Fruit fly (Drosophila melanogaster) whole organism, prepupa: ENCODE results near the gene RanGAP.

Experiments
- Blimp-1 ChIP-seq: fragments of 200-800 bp; sonication (Bioruptor generic); optimal IDR thresholded peaks from 3 replicates; lab custom pipeline; 2017; ENCODE audit warnings: missing biosample characterization, missing genetic modification characterization, mild to moderate bottlenecking, moderate library complexity, missing genetic modification reagents
- CG10631 ChIP-seq: fragments of 200-800 bp; sonication (Bioruptor generic); optimal IDR thresholded peaks from 2 replicates; lab custom pipeline; 2016; ENCODE audit warnings: missing biosample characterization, missing genetic modification characterization
- CG10669 ChIP-seq: fragments of 200-800 bp; sonication (Bioruptor generic); optimal IDR thresholded peaks from 3 replicates; lab custom pipeline; 2018; ENCODE audit warnings: missing biosample characterization, mild to moderate bottlenecking, missing genetic modification characterization, moderate library complexity
- CG11294 ChIP-seq: fragments of 200-800 bp; sonication (Bioruptor generic); IDR thresholded peaks from 2 replicates; pipeline ENCODE4 v1.3.6; 2022; ENCODE audit warnings: missing biosample characterization, missing genetic modification characterization
- CG15336 ChIP-seq: fragments of 200-800 bp; sonication (Bioruptor generic); IDR thresholded peaks from 2 replicates; pipeline ENCODE4 v1.3.6; 2022; ENCODE audit warnings: missing biosample characterization, missing genetic modification characterization
- CG16779 ChIP-seq: fragments of 200-800 bp; sonication (Bioruptor generic); optimal IDR thresholded peaks from 3 replicates; lab custom pipeline; 2017; ENCODE audit warnings: missing biosample characterization, mild to moderate bottlenecking, missing genetic modification characterization
- CG3032 ChIP-seq: fragments of 200-800 bp; optimal IDR thresholded peaks from 2 replicates; lab custom pipeline; 2019; ENCODE audit warnings: missing biosample characterization, mild to moderate bottlenecking, missing genetic modification characterization, moderate library complexity
- CG31627 ChIP-seq: fragments of 200-800 bp; sonication (Bioruptor generic); optimal IDR thresholded peaks from 3 replicates; lab custom pipeline; 2016; ENCODE audit warnings: missing biosample characterization, missing genetic modification characterization
- CG32006 ChIP-seq: fragments of 200-800 bp; sonication (Bioruptor generic); optimal IDR thresholded peaks from 3 replicates; lab custom pipeline; 2017; ENCODE audit warnings: missing biosample characterization, mild to moderate bottlenecking, missing genetic modification characterization
- CG3919 ChIP-seq: fragments of 200-800 bp; sonication (Bioruptor generic); optimal IDR thresholded peaks from 3 replicates; lab custom pipeline; 2016; ENCODE audit warnings: missing biosample characterization, missing genetic modification characterization
- CG6163 ChIP-seq: fragments of 200-800 bp; sonication (Bioruptor generic); IDR thresholded peaks from 3 replicates; pipeline ENCODE4 v1.3.6; 2022; ENCODE audit warnings: missing biosample characterization, missing genetic modification characterization
- CG6792 ChIP-seq: fragments of 200-800 bp; sonication (Bioruptor generic); optimal IDR thresholded peaks from 3 replicates; lab custom pipeline; 2016; ENCODE audit warnings: missing biosample characterization, missing genetic modification characterization
- CG6808 ChIP-seq: fragments of 200-800 bp; sonication (Bioruptor generic); optimal IDR thresholded peaks from 3 replicates; lab custom pipeline; 2017; ENCODE audit warnings: missing biosample characterization, missing genetic modification characterization, mild to moderate bottlenecking, moderate library complexity, missing genetic modification reagents
- CG6854 ChIP-seq: fragments of 200-800 bp; sonication (Bioruptor generic); optimal IDR thresholded peaks from 2 replicates; lab custom pipeline; 2017; ENCODE audit warnings: missing biosample characterization, mild to moderate bottlenecking, missing genetic modification characterization
- CG8119 ChIP-seq: fragments of 200-800 bp; sonication (Bioruptor generic); IDR thresholded peaks from 3 replicates; pipeline ENCODE4 v1.3.6; 2022; ENCODE audit warnings: missing biosample characterization, missing genetic modification characterization
- CG8632 ChIP-seq: fragments of 200-800 bp; sonication (Bioruptor generic); optimal IDR thresholded peaks from 3 replicates; lab custom pipeline; 2016; ENCODE audit warnings: missing biosample characterization, missing genetic modification characterization
- CG9139 ChIP-seq: fragments of 200-800 bp; sonication (Bioruptor generic); optimal IDR thresholded peaks from 3 replicates; lab custom pipeline; 2017; ENCODE audit warnings: missing biosample characterization, mild to moderate bottlenecking, missing genetic modification characterization
- Eip78C ChIP-seq: fragments of 200-800 bp; sonication (Bioruptor generic); peaks from one replicate; lab custom pipeline; 2016; ENCODE audit warnings: missing biosample characterization, missing genetic modification characterization
- Ets21C ChIP-seq: fragments of 200-800 bp; sonication (Bioruptor generic); optimal IDR thresholded peaks from 3 replicates; lab custom pipeline; 2016; ENCODE audit warnings: missing biosample characterization, missing genetic modification characterization
- Ets96B ChIP-seq: fragments of 200-800 bp; optimal IDR thresholded peaks from 2 replicates; lab custom pipeline; 2019; ENCODE audit warnings: missing biosample characterization, mild to moderate bottlenecking, missing genetic modification characterization, moderate library complexity
- Gug ChIP-seq: fragments of 200-800 bp; sonication (Bioruptor generic); IDR thresholded peaks from 2 replicates; pipeline ENCODE4 v1.3.6; 2022; ENCODE audit warnings: missing biosample characterization, missing genetic modification characterization
- Hr38 ChIP-seq: sonication (Bioruptor generic); optimal IDR thresholded peaks from 2 replicates; lab custom pipeline; 2016; ENCODE audit warnings: missing biosample characterization, missing genetic modification characterization
- Hr4 ChIP-seq: fragments of 200-800 bp; sonication (Bioruptor generic); optimal IDR thresholded peaks from 3 replicates; lab custom pipeline; 2016; ENCODE audit warnings: missing biosample characterization, missing genetic modification characterization
- Lpt ChIP-seq: fragments of 200-800 bp; sonication (Bioruptor generic); optimal IDR thresholded peaks from 3 replicates; lab custom pipeline; 2016; ENCODE audit warnings: missing biosample characterization, missing genetic modification characterization
- Met ChIP-seq: fragments of 200-800 bp; sonication (Bioruptor generic); optimal IDR thresholded peaks from 3 replicates; lab custom pipeline; 2016; ENCODE audit warnings: missing biosample characterization, missing genetic modification characterization
- OdsH ChIP-seq: fragments of 200-800 bp; sonication (Bioruptor generic); optimal IDR thresholded peaks from 3 replicates; lab custom pipeline; 2016; ENCODE audit warnings: missing biosample characterization, missing genetic modification characterization
- Smox ChIP-seq: fragments of 200-800 bp; sonication (Bioruptor generic); optimal IDR thresholded peaks from 3 replicates; lab custom pipeline; 2016; ENCODE audit warnings: missing biosample characterization, missing genetic modification characterization
- Sox102F ChIP-seq: fragments of 200-800 bp; sonication (Bioruptor generic); optimal IDR thresholded peaks from 2 replicates; lab custom pipeline; 2016; ENCODE audit warnings: missing biosample characterization, mild to moderate bottlenecking, missing genetic modification characterization
- Sox15 ChIP-seq: fragments of 200-800 bp; sonication (Bioruptor generic); optimal IDR thresholded peaks from 3 replicates; lab custom pipeline; 2016; ENCODE audit warnings: missing biosample characterization, missing genetic modification characterization
- achi ChIP-seq: fragments of 200-800 bp; sonication (Bioruptor generic); optimal IDR thresholded peaks from 3 replicates; lab custom pipeline; 2016; ENCODE audit warnings: missing biosample characterization, missing genetic modification characterization
- dac ChIP-seq: fragments of 200-800 bp; sonication (Bioruptor generic); optimal IDR thresholded peaks from 2 replicates; lab custom pipeline; 2017; ENCODE audit warnings: missing biosample characterization, mild to moderate bottlenecking, missing genetic modification characterization
- dsx ChIP-seq: fragments of 200-800 bp; optimal IDR thresholded peaks from 3 replicates; lab custom pipeline; 2019; ENCODE audit warnings: missing biosample characterization, mild to moderate bottlenecking, missing genetic modification characterization, moderate library complexity; ENCODE audit not compliant: poor library complexity, severe bottlenecking
- eg ChIP-seq: fragments of 200-800 bp; sonication (Bioruptor generic); IDR thresholded peaks from 3 replicates; pipeline ENCODE4 v1.3.6; 2022; ENCODE audit warnings: missing biosample characterization, missing genetic modification characterization
- esn ChIP-seq: fragments of 200-800 bp; sonication (Bioruptor generic); optimal IDR thresholded peaks from 2 replicates; lab custom pipeline; 2016; ENCODE audit warnings: missing biosample characterization, mild to moderate bottlenecking, missing genetic modification characterization, moderate library complexity
- fd59A ChIP-seq: fragments of 200-800 bp; sonication (Bioruptor generic); optimal IDR thresholded peaks from 2 replicates; lab custom pipeline; 2017; ENCODE audit warnings: missing biosample characterization, mild to moderate bottlenecking, missing genetic modification characterization, missing genetic modification reagents
- fkh ChIP-seq: fragments of 200-800 bp; sonication (Bioruptor generic); optimal IDR thresholded peaks from 3 replicates; lab custom pipeline; 2017; ENCODE audit warnings: missing biosample characterization, mild to moderate bottlenecking, missing genetic modification characterization, moderate library complexity
- lz ChIP-seq: fragments of 200-800 bp; sonication (Bioruptor generic); optimal IDR thresholded peaks from 3 replicates; lab custom pipeline; 2016; ENCODE audit warnings: missing biosample characterization, missing genetic modification characterization
- net ChIP-seq: fragments of 200-800 bp; sonication (Bioruptor generic); optimal IDR thresholded peaks from 3 replicates; lab custom pipeline; 2016; ENCODE audit warnings: missing biosample characterization, missing genetic modification characterization
- pdm3 ChIP-seq: fragments of 200-800 bp; sonication (Bioruptor generic); optimal IDR thresholded peaks from 3 replicates; lab custom pipeline; 2016; ENCODE audit warnings: missing biosample characterization, missing genetic modification characterization
- salr ChIP-seq, 2 experiments: fragments of 200-800 bp; sonication (Bioruptor generic); optimal IDR thresholded peaks; 3 replicates each; lab custom pipeline; 2016 to 2018; ENCODE audit warnings: missing biosample characterization in 2 of 2, missing genetic modification characterization in 2 of 2, mild to moderate bottlenecking in 1 of 2
- ss ChIP-seq, 2 experiments: fragments of 200-800 bp; sonication (Bioruptor generic); optimal IDR thresholded peaks; 2 replicates in 1 of 2; 3 replicates in 1 of 2; lab custom pipeline; 2017 to 2018; ENCODE audit warnings: mild to moderate bottlenecking in 2 of 2, missing biosample characterization in 2 of 2, missing genetic modification characterization in 2 of 2, moderate library complexity in 1 of 2
- svp ChIP-seq: fragments of 200-800 bp; sonication (Bioruptor generic); peaks from one replicate; lab custom pipeline; 2016; ENCODE audit warnings: missing biosample characterization, missing genetic modification characterization
- vri ChIP-seq: fragments of 200-800 bp; sonication (Bioruptor generic); optimal IDR thresholded peaks from 3 replicates; lab custom pipeline; 2016; ENCODE audit warnings: missing biosample characterization, mild to moderate bottlenecking, missing genetic modification characterization

RanGAP gene

DNA sequence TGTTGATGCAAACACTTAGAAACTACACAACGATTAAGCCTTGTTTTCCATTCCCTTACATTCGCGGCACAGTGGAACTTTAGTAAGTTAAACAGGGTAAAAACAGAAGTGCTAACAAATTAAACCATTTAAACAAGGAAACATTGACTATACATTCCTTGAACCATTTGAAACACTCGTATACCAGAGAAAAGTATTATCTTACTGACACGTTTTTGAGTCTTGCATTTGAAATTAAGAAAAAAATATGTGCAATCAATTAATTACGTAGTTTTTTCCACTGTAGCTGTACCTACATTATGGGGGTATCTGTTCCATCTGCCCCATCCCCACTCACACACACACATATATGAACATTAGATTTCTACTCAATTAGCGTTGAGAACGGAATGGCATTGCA lies 8.5 kb upstream of the RanGAP start:
- TF ChIP-seq CG32006 (GFP tag; lab: Kevin White, UChicago), result peak; percentile 57
- no peak for TF ChIP-seq Gug (GFP tag; lab: Robert Waterston, UW)
- TF ChIP-seq eg (GFP tag; lab: Robert Waterston, UW), result 0 out of 3 replicates have a peak, but pooled peaks have one; percentile 33
- TF ChIP-seq fkh, result peak; percentile 8
- no peak for TF ChIP-seq Smox (GFP tag; lab: Kevin White, UChicago)
- peak; percentile 45 for TF ChIP-seq Hr4 (GFP tag; lab: Kevin White, UChicago)
- no peak for TF ChIP-seq svp
- peak; percentile 43; the same call in 1 of the 3 replicates for TF ChIP-seq CG8119
- peak; percentile 53 for TF ChIP-seq CG15336
- no peak for TF ChIP-seq CG6792 (GFP tag; lab: Kevin White, UChicago)
- no peak for TF ChIP-seq Blimp-1
- TF ChIP-seq Eip78C (GFP tag; lab: Kevin White, UChicago), result peak; percentile 66
- peak; percentile 3 for TF ChIP-seq OdsH (GFP tag; lab: Kevin White, UChicago)
- no peak for TF ChIP-seq CG3032
- peak; percentile 6 for TF ChIP-seq Lpt

dm6 chr2L:19434260-19434659 lies 7.5 kb upstream of the RanGAP start:
- peak; percentile 10 for TF ChIP-seq CG16779 (tag; lab: Kevin White, UChicago)
- peak in 1 of 2 experiments; percentile 21 for TF ChIP-seq ss (GFP tag; optimal IDR thresholded peaks at IDR 0.05; lab: Kevin White, UChicago)
- TF ChIP-seq Eip78C (GFP tag; lab: Kevin White, UChicago), result peak; percentile 36
- no peak for TF ChIP-seq pdm3
- TF ChIP-seq fkh, result peak; percentile 91

- peak; percentile 50 for TF ChIP-seq Blimp-1
- no peak for TF ChIP-seq fd59A
- TF ChIP-seq CG9139 (GFP tag; lab: Kevin White, UChicago), result no peak
- TF ChIP-seq Ets96B (tag; lab: Kevin White, UChicago), result peak; percentile 43
- TF ChIP-seq Hr38 (GFP tag; lab: Kevin White, UChicago), result no peak
- TF ChIP-seq Hr4 (GFP tag; lab: Kevin White, UChicago), result peak; percentile 18
- TF ChIP-seq CG3032, result no peak
- TF ChIP-seq net (GFP tag; lab: Kevin White, UChicago), result no peak
- peak; percentile 23 for TF ChIP-seq achi
- peak; percentile 10 for TF ChIP-seq CG32006 (GFP tag; lab: Kevin White, UChicago)
- TF ChIP-seq Eip78C (GFP tag; lab: Kevin White, UChicago), result peak; percentile 76
- peak; percentile 33 for TF ChIP-seq CG6854
- no peak for TF ChIP-seq CG11294 (GFP tag; lab: Robert Waterston, UW)
- no peak for TF ChIP-seq svp
- TF ChIP-seq CG31627 (GFP tag; lab: Kevin White, UChicago), result no peak
- no peak for TF ChIP-seq CG10631 (GFP tag; lab: Kevin White, UChicago)
- TF ChIP-seq Sox15 (GFP tag; lab: Kevin White, UChicago), result no peak
- no peak for TF ChIP-seq CG3919 (GFP tag; lab: Kevin White, UChicago)
- TF ChIP-seq CG6808 (GFP tag; lab: Kevin White, UChicago), result peak; percentile 99
- TF ChIP-seq dsx (GFP tag; lab: Kevin White, UChicago), result peak; percentile 38
- no peak for TF ChIP-seq lz
- peak; percentile 57; the same call in 2 of the 3 replicates for TF ChIP-seq CG8119
- TF ChIP-seq Ets21C (GFP tag; lab: Kevin White, UChicago), result no peak
- no peak for TF ChIP-seq Met (GFP tag; lab: Kevin White, UChicago)
- peak; percentile 4 for TF ChIP-seq CG8632 (GFP tag; lab: Kevin White, UChicago)
- no peak for TF ChIP-seq CG10669 (GFP tag; lab: Kevin White, UChicago)
- peak; percentile 30; the same call in 1 of the 2 replicates for TF ChIP-seq CG15336
- no peak for TF ChIP-seq Smox (GFP tag; lab: Kevin White, UChicago)
- TF ChIP-seq Lpt, result peak; percentile 18
- peak; percentile 36; the same call in 1 of the 3 replicates for TF ChIP-seq CG6163 (GFP tag; lab: Robert Waterston, UW)
- peak; percentile 10 for TF ChIP-seq pdm3
- TF ChIP-seq esn (GFP tag; lab: Kevin White, UChicago), result peak; percentile 44
- no peak for TF ChIP-seq vri (GFP tag; lab: Kevin White, UChicago)
- no peak for TF ChIP-seq dac (GFP tag; lab: Kevin White, UChicago)
- no peak for TF ChIP-seq salr (GFP tag; optimal IDR thresholded peaks at IDR 0.05; lab: Kevin White, UChicago)
- no peak for TF ChIP-seq OdsH (GFP tag; lab: Kevin White, UChicago)
- TF ChIP-seq Sox102F (GFP tag; lab: Kevin White, UChicago), result no peak
- peak; percentile 7 to 37 for TF ChIP-seq ss (GFP tag; optimal IDR thresholded peaks at IDR 0.05; lab: Kevin White, UChicago)
- TF ChIP-seq eg (GFP tag; lab: Robert Waterston, UW), result peak; percentile 39; the same call in 1 of the 3 replicates
These were observed 2.8 kb upstream of the RanGAP start for dm6 chr2L:19438685-19439597.
